Worm (Caenorhabditis elegans): ENCODE data around the gene cutc-1.

cutc-1 gene

ce11 chrIII:8370188-8370587 lies 33.2 kb downstream of the cutc-1 start (continued):
- TF ChIP-seq cebp-1 (GFP tag; IDR thresholded peaks at IDR 0.05), result no peak
- no peak for TF ChIP-seq cebp-1 (tag; optimal IDR thresholded peaks at IDR 0.05)
- TF ChIP-seq Y79H2A.3 (GFP tag; conservative IDR thresholded peaks at IDR 0.05), result no peak
- TF ChIP-seq atf-7 (tag; optimal IDR thresholded peaks at IDR 0.05), result no peak
- TF ChIP-seq Y67H2A.10 (GFP tag; conservative IDR thresholded peaks at IDR 0.05), result no peak
- TF ChIP-seq Y53G8AR.9 (GFP tag; conservative IDR thresholded peaks at IDR 0.05), result no peak
- TF ChIP-seq tbx-9 (tag; optimal IDR thresholded peaks at IDR 0.05; ENCODE audit: borderline replicate concordance), result no peak
- TF ChIP-seq rcor-1 (GFP tag; IDR thresholded peaks at IDR 0.05), result no peak
- no peak for TF ChIP-seq nhr-27 (tag; optimal IDR thresholded peaks at IDR 0.05)
- TF ChIP-seq F37B4.10 (GFP tag; IDR thresholded peaks at IDR 0.05), result no peak
- TF ChIP-seq F22D6.2 (tag; optimal IDR thresholded peaks at IDR 0.05), result no peak
- no peak for TF ChIP-seq Y53F4B.3 (GFP tag; IDR thresholded peaks at IDR 0.05)
- TF ChIP-seq efl-1 (GFP tag; optimal IDR thresholded peaks at IDR 0.05), result peak; percentile 60
- no peak for TF ChIP-seq attf-3 (GFP tag; conservative IDR thresholded peaks at IDR 0.05)
- no peak for TF ChIP-seq ceh-40 (GFP tag; IDR thresholded peaks at IDR 0.05)
- no peak for TF ChIP-seq bed-2 (GFP tag; IDR thresholded peaks at IDR 0.05)

- TF ChIP-seq attf-5 (GFP tag; optimal IDR thresholded peaks at IDR 0.05) (no peak), snpc-1.3 (tag; optimal IDR thresholded peaks at IDR 0.05; ENCODE audit: insufficient read depth) (no peak), T26A5.8 (tag; optimal IDR thresholded peaks at IDR 0.05) (no peak), F57C9.4 (tag; optimal IDR thresholded peaks at IDR 0.05) (no peak), nhr-90 (tag; optimal IDR thresholded peaks at IDR 0.05) (no peak), aptf-3 (GFP tag; IDR thresholded peaks at IDR 0.05) (no peak), snpc-4 (GFP tag; optimal IDR thresholded peaks at IDR 0.05) (no peak), snpc-4 (tag; optimal IDR thresholded peaks at IDR 0.05) (no peak), madf-3 (GFP tag; IDR thresholded peaks at IDR 0.05) (no peak), unc-62 (GFP tag; optimal IDR thresholded peaks at IDR 0.05) (no peak), fkh-3 (tag; optimal IDR thresholded peaks at IDR 0.05) (no peak), aptf-2 (GFP tag; conservative IDR thresholded peaks at IDR 0.05) (no peak), ztf-3 (GFP tag; optimal IDR thresholded peaks at IDR 0.05) (no peak), ztf-6 (GFP tag; IDR thresholded peaks at IDR 0.05) (no peak), unc-130 (GFP tag; optimal IDR thresholded peaks at IDR 0.05) (no peak)
Measured at ce11 chrIII:8369172-8369571, 34.2 kb downstream of the cutc-1 start.

- TF ChIP-seq ztf-22 (GFP tag; optimal IDR thresholded peaks at IDR 0.05) (no peak), ceh-79 (tag; optimal IDR thresholded peaks at IDR 0.05) (no peak), lsl-1 (GFP tag; optimal IDR thresholded peaks at IDR 0.05) (no peak), lag-1 (GFP tag; IDR thresholded peaks at IDR 0.05) (no peak), ama-1 (optimal IDR thresholded peaks at IDR 0.05) (no peak), ama-1 (GFP tag; optimal IDR thresholded peaks at IDR 0.05) (no peak), madf-8 (GFP tag; conservative IDR thresholded peaks at IDR 0.05) (no peak), F49E8.2 (tag; optimal IDR thresholded peaks at IDR 0.05; ENCODE audit: insufficient read depth) (no peak), dpff-1 (tag; optimal IDR thresholded peaks at IDR 0.05) (no peak), mcd-1 (GFP tag; IDR thresholded peaks at IDR 0.05) (no peak)
Measured at ce11 chrIII:8368619-8369018, 34.8 kb downstream of the cutc-1 start, which contains the start of gene R05D3.9. TSS of gene R05D3.9 (minus strand) at chrIII:8368719.

All from whole organism, young adult.